Worm (Caenorhabditis elegans) whole organism, L4 larva: ENCODE results near the gene F40C5.1.

Experiments used
- D1046.2 ChIP-seq: fragments of 200-800 bp; sonication (Bioruptor generic); IDR thresholded peaks from 2 replicates; pipeline ENCODE4 v1.3.6; 2022; ENCODE audit warnings: missing genetic modification characterization, missing compliant biosample characterization
- F10B5.3 ChIP-seq: sonication (generic microtip); optimal IDR thresholded peaks from 2 replicates; lab custom pipeline; 2016; ENCODE audit warnings: mild to moderate bottlenecking, missing genetic modification characterization, missing compliant biosample characterization
- Y105C5A.15 ChIP-seq: fragments of 200-800 bp; sonication (Bioruptor generic); IDR thresholded peaks from 2 replicates; pipeline ENCODE4 v1.3.6; 2022; ENCODE audit warnings: missing genetic modification characterization, missing compliant biosample characterization
- ZK337.2 ChIP-seq: fragments of 200-800 bp; sonication (Bioruptor generic); IDR thresholded peaks from 2 replicates; pipeline ENCODE4 v1.3.6; 2022; ENCODE audit warnings: missing genetic modification reagents, missing genetic modification characterization, missing compliant biosample characterization
- arid-1 ChIP-seq: fragments of 200-800 bp; sonication (Bioruptor generic); conservative IDR thresholded peaks from 2 replicates; pipeline ENCODE4 v1.3.6; 2022; ENCODE audit warnings: missing genetic modification reagents, missing genetic modification characterization, missing compliant biosample characterization
- ceh-82 ChIP-seq: sonication (generic microtip); optimal IDR thresholded peaks from 2 replicates; lab custom pipeline; 2017; ENCODE audit warnings: missing biosample characterization, missing genetic modification characterization
- ctbp-1 ChIP-seq: fragments of 200-800 bp; sonication (Bioruptor generic); IDR thresholded peaks from 2 replicates; pipeline ENCODE4 v1.3.6; 2022; ENCODE audit warnings: missing genetic modification reagents, missing genetic modification characterization, missing compliant biosample characterization
- daf-12 ChIP-seq: fragments of 150-350 bp; optimal IDR thresholded peaks from 2 replicates; lab custom pipeline; 2014; ENCODE audit warnings: missing biosample characterization, missing genetic modification reagents, missing genetic modification characterization
- daf-16 ChIP-seq, 3 experiments: sonication (generic microtip); optimal IDR thresholded peaks; 2 replicates each; lab custom pipeline; 2016 to 2017; ENCODE audit warnings: missing genetic modification characterization in 3 of 3, missing genetic modification reagents in 3 of 3, mild to moderate bottlenecking in 2 of 3, missing compliant biosample characterization in 2 of 3, missing biosample characterization in 1 of 3, moderate library complexity in 1 of 3
- dmd-9 ChIP-seq: fragments of 200-800 bp; sonication (Bioruptor generic); IDR thresholded peaks from 2 replicates; pipeline ENCODE4 v1.3.6; 2022; ENCODE audit warnings: missing genetic modification reagents, missing genetic modification characterization, missing compliant biosample characterization
- duxl-1 ChIP-seq: sonication (generic microtip); optimal IDR thresholded peaks from 2 replicates; lab custom pipeline; 2016; ENCODE audit warnings: mild to moderate bottlenecking, missing genetic modification characterization, moderate library complexity, missing compliant biosample characterization; ENCODE audit not compliant: poor library complexity
- lin-29 ChIP-seq: fragments of 200-800 bp; sonication (Bioruptor generic); IDR thresholded peaks from 2 replicates; pipeline ENCODE4 v1.3.6; 2022; ENCODE audit warnings: missing genetic modification reagents, missing genetic modification characterization, missing compliant biosample characterization
- lin-38 ChIP-seq: fragments of 200-800 bp; sonication (Bioruptor generic); IDR thresholded peaks from 2 replicates; pipeline ENCODE4 v1.3.6; 2022; ENCODE audit warnings: missing genetic modification reagents, missing genetic modification characterization, missing compliant biosample characterization
- mdl-1 ChIP-seq, 2 experiments: fragments of 150-350 bp in 1 of 2; sonication (generic microtip) in 1 of 2; optimal IDR thresholded peaks; 2 replicates each; lab custom pipeline; 2014 to 2017; ENCODE audit warnings: missing biosample characterization in 2 of 2, missing genetic modification characterization in 2 of 2
- mdt-29 ChIP-seq: fragments of 200-800 bp; sonication (Bioruptor generic); IDR thresholded peaks from 2 replicates; pipeline ENCODE4 v1.3.6; 2022; ENCODE audit warnings: missing genetic modification reagents, missing genetic modification characterization, missing compliant biosample characterization
- mep-1 ChIP-seq: fragments of 150-350 bp; sonication (generic microtip); optimal IDR thresholded peaks from 3 replicates; lab custom pipeline; 2014; ENCODE audit warnings: missing biosample characterization, missing genetic modification characterization
- mes-2 ChIP-seq: sonication (generic microtip); optimal IDR thresholded peaks from 2 replicates; lab custom pipeline; 2016; ENCODE audit warnings: missing genotype, mild to moderate bottlenecking, missing genetic modification characterization, missing compliant biosample characterization; ENCODE audit not compliant: poor library complexity, severe bottlenecking
- mxl-3 ChIP-seq: fragments of 200-800 bp; sonication (Bioruptor generic); optimal IDR thresholded peaks from 2 replicates; lab custom pipeline; 2018; ENCODE audit warnings: mild to moderate bottlenecking, missing genetic modification characterization, missing compliant biosample characterization
- nhr-10 ChIP-seq: fragments of 150-350 bp; optimal IDR thresholded peaks from 2 replicates; lab custom pipeline; 2014; ENCODE audit warnings: missing biosample characterization, missing genetic modification characterization
- nhr-42 ChIP-seq: fragments of 200-800 bp; sonication (Bioruptor generic); IDR thresholded peaks from 2 replicates; pipeline ENCODE4 v1.3.6; 2022; ENCODE audit warnings: missing genetic modification characterization, missing compliant biosample characterization
- nhr-48 ChIP-seq: sonication (generic microtip); optimal IDR thresholded peaks from 2 replicates; lab custom pipeline; 2016; ENCODE audit warnings: mild to moderate bottlenecking, missing genetic modification characterization, missing compliant biosample characterization
- nhr-77 ChIP-seq: fragments of 150-350 bp; optimal IDR thresholded peaks from 2 replicates; lab custom pipeline; 2014; ENCODE audit warnings: missing biosample characterization, missing genetic modification characterization
- php-3 ChIP-seq: fragments of 200-800 bp; sonication (Bioruptor generic); IDR thresholded peaks from 2 replicates; pipeline ENCODE4 v1.3.6; 2022; ENCODE audit warnings: missing genetic modification reagents, missing genetic modification characterization, missing compliant biosample characterization
- pqm-1 ChIP-seq: sonication (generic microtip); optimal IDR thresholded peaks from 2 replicates; lab custom pipeline; 2017; ENCODE audit warnings: missing biosample characterization, missing genetic modification characterization
- rbr-2 ChIP-seq: sonication (generic microtip); optimal IDR thresholded peaks from 2 replicates; lab custom pipeline; 2016; ENCODE audit warnings: missing genotype, missing genetic modification characterization, missing compliant biosample characterization
- saeg-2 ChIP-seq: fragments of 200-800 bp; sonication (Bioruptor generic); IDR thresholded peaks from 2 replicates; pipeline ENCODE4 v1.3.6; 2022; ENCODE audit warnings: missing genetic modification reagents, missing genetic modification characterization, missing compliant biosample characterization
- set-16 ChIP-seq: fragments of 200-800 bp; sonication (Bioruptor generic); IDR thresholded peaks from 2 replicates; pipeline ENCODE4 v1.3.6; 2022; ENCODE audit warnings: missing genetic modification reagents, missing genetic modification characterization, missing compliant biosample characterization
- snpc-1.2 ChIP-seq: fragments of 200-800 bp; sonication (Bioruptor generic); IDR thresholded peaks from 2 replicates; pipeline ENCODE4 v1.3.6; 2022; ENCODE audit warnings: missing genetic modification reagents, missing genetic modification characterization, missing compliant biosample characterization
- snpc-4 ChIP-seq: fragments of 150-350 bp; optimal IDR thresholded peaks from 2 replicates; lab custom pipeline; 2014; ENCODE audit warnings: missing biosample characterization, missing genetic modification characterization
- spr-1 ChIP-seq: sonication (generic microtip); optimal IDR thresholded peaks from 2 replicates; lab custom pipeline; 2016; ENCODE audit warnings: mild to moderate bottlenecking, missing genetic modification characterization, missing compliant biosample characterization
- unc-130 ChIP-seq: sonication (generic microtip); optimal IDR thresholded peaks from 2 replicates; lab custom pipeline; 2016; ENCODE audit warnings: missing genetic modification reagents, missing genetic modification characterization, missing compliant biosample characterization
- unc-62 ChIP-seq, 3 experiments: fragments of 150-350 bp in 1 of 3; sonication (generic microtip); optimal IDR thresholded peaks in 2 of 3; peaks in 1 of 3; 1 replicate in 1 of 3; 2 replicates in 2 of 3; lab custom pipeline; 2014 to 2017; ENCODE audit warnings: missing biosample characterization in 3 of 3, missing genetic modification characterization in 3 of 3, missing genetic modification reagents in 3 of 3, missing genotype in 1 of 3
- zfp-3 ChIP-seq: fragments of 200-800 bp; sonication (Bioruptor generic); conservative IDR thresholded peaks from 2 replicates; pipeline ENCODE4 v1.3.6; 2022; ENCODE audit warnings: missing genetic modification reagents, missing genetic modification characterization, missing compliant biosample characterization
- zip-11 ChIP-seq: fragments of 200-800 bp; sonication (Bioruptor generic); IDR thresholded peaks from 2 replicates; pipeline ENCODE4 v1.3.6; 2022; ENCODE audit warnings: missing genetic modification characterization, missing compliant biosample characterization
- ztf-11 ChIP-seq: fragments of 150-350 bp; optimal IDR thresholded peaks from 2 replicates; lab custom pipeline; 2014; ENCODE audit warnings: missing biosample characterization, missing genetic modification characterization

Gene F40C5.1

DNA sequence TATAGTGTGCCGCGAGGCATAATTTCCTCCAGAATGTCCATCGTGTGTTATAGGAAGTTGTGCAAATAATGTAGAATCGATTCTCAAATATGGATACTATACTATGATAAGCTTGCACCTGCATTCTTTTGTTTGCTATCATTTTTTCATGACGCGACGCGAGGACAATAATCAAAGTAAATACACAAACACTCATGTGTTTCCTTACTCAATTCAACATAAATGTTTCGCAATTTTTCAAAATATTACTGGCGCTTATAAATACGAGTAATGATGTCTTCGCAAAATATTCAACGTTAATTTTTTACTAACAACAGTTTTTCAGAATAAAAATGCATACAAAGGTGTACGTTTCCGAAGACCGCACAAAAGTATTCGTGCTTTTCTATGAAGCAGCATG is 49.2 kb upstream of the F40C5.1 start, which contains the start of gene irg-1 (continued):
- TF ChIP-seq unc-62 (GFP tag; optimal IDR thresholded peaks at IDR 0.05 in 1 of 2; lab: Kevin White, UChicago) (peak in 1 of 2 experiments; percentile 27), unc-62 (tag; optimal IDR thresholded peaks at IDR 0.05; lab: Kevin White, UChicago) (no peak), spr-1 (tag; lab: Kevin White, UChicago) (no peak), Y105C5A.15 (GFP tag; lab: Robert Waterston, UW) (no peak), ztf-11 (tag; lab: Kevin White, UChicago) (no peak), pqm-1 (tag; lab: Kevin White, UChicago) (peak; percentile 4), set-16 (GFP tag; lab: Robert Waterston, UW) (no peak), duxl-1 (tag; lab: Kevin White, UChicago) (no peak), nhr-77 (peak; percentile 37), ctbp-1 (no peak), lin-38 (GFP tag; lab: Robert Waterston, UW) (no peak), mep-1 (tag; lab: Kevin White, UChicago) (no peak), arid-1 (GFP tag; lab: Robert Waterston, UW) (no peak), mdl-1 (tag; optimal IDR thresholded peaks at IDR 0.05; lab: Kevin White, UChicago) (no peak)

DNA sequence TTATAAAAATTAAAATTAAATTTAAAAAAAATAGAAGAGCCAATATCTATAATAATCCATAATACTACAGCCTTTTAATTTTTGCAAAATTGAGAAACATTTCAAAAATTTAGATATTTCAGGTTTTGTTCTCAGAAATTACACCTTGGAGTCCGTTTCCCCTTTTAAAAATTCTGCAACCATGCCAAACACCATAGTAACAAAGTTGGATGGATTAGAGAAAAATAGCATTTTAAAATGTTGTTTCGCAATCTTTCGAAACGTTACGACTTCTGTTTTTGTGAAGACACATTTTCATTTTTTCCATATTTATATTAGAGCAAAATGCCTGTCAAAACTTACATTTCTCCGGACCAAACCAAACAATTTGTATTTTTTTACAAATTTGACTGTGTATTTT is 47.5 kb upstream of the F40C5.1 start, which contains the start of gene T24A6.7:
Gene T24A6.7 (plus strand): TSS at position 301 of the 400 bp plus-strand sequence.
- TF ChIP-seq daf-16 (GFP tag; optimal IDR thresholded peaks at IDR 0.05; lab: Kevin White, UChicago) (no peak), daf-16 (tag; optimal IDR thresholded peaks at IDR 0.05; lab: Kevin White, UChicago) (no peak), snpc-4 (no peak), snpc-1.2 (GFP tag; lab: Robert Waterston, UW) (no peak), lin-38 (GFP tag; lab: Robert Waterston, UW) (no peak), rbr-2 (tag; lab: Kevin White, UChicago) (no peak), unc-130 (GFP tag; lab: Kevin White, UChicago) (no peak)

DNA sequence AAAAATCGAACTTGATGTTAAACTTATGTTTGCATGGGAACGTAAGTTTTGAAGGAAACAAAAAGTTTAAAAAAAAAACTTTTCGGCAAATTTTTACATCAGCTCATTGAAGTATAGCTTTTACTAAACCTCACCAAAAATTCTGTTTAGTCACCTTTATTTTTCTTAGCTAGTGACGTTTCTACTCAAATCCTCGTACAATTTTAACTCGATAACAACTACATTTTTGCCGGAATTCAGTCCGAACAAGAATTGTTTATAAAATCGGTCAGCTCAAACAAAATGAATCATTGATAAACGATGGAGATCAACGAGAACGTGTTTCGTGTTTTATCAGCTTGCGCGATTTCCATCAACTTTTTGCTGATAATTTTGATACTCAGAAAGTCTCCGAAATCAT is 45.6 kb upstream of the F40C5.1 start, which contains the start of gene str-260:
Gene str-260 (plus strand): TSS at position 301 of the 400 bp plus-strand sequence.
- no peak for TF ChIP-seq ZK337.2 (GFP tag; lab: Robert Waterston, UW)
- no peak for TF ChIP-seq D1046.2 (GFP tag; lab: Robert Waterston, UW)

DNA sequence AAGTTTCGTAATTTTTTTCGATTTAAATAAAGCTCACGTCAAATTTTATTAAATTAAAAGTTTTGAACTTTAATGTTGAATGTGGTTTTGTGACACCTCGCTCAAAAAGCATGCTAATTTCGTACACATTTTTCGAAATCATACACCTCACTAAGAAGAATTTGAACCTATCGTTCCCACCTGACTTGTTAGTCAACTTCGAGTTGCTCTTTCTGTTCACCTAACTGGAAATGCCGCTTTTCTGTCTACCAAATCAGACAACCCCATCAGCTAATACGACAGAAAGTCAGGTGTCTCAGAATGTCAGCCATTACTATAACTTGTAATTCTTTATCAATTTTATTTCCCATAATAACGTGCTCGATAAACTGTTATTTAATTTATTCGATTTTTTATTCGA is 42.1 kb upstream of the F40C5.1 start, which contains the start of gene srbc-66:
Gene srbc-66 (plus strand): TSS at position 301 of the 400 bp plus-strand sequence.
- no peak for TF ChIP-seq mxl-3
- TF ChIP-seq mdt-29 (GFP tag; lab: Robert Waterston, UW) = no peak
- TF ChIP-seq zip-11 (GFP tag; lab: Robert Waterston, UW) = no peak
- no peak for TF ChIP-seq daf-12 (tag; lab: Kevin White, UChicago)
- no peak for TF ChIP-seq saeg-2 (GFP tag; lab: Robert Waterston, UW)
- TF ChIP-seq lin-29 (GFP tag; lab: Robert Waterston, UW) = no peak
- no peak for TF ChIP-seq mes-2
- no peak for TF ChIP-seq php-3 (GFP tag; lab: Robert Waterston, UW)
- TF ChIP-seq dmd-9 (GFP tag; lab: Robert Waterston, UW) = no peak
- TF ChIP-seq, all 104 proteins: peak for 0

DNA sequence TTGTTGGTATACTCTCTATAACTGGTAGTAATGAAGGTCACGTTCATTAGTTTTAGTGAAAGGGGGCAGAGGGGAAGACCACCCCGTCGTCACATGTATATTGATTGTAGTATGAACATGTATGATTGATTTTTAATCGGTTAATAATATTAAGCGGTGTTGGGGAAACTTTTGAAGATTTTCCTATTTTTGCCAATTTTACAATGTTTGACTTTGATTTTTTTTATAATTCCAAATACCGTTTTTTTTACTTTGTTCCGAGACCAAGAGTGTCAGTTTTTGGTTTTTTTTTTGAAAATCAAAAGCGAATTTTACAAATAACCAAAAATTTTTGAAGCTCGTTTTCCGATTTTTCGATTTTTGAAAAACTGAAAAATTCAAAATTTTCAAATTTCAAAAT is 37.2 kb upstream of the F40C5.1 start, which contains the start of gene nhr-221:
Gene nhr-221 (minus strand): TSS at position 101 of the 400 bp plus-strand sequence.
- TF ChIP-seq nhr-42 (no peak), F10B5.3 (no peak), zfp-3 (GFP tag; lab: Robert Waterston, UW) (no peak), nhr-48 (tag; lab: Kevin White, UChicago) (no peak), ceh-82 (tag; lab: Kevin White, UChicago) (no peak), ctbp-1 (no peak), nhr-10 (tag; lab: Kevin White, UChicago) (no peak)
